Worm (Caenorhabditis elegans): Measurements from ENCODE around the gene dif-1.
A peak's percentile ranks its signal among the peaks of the same experiment; 100 is the strongest.

The dif-1 gene

DNA sequence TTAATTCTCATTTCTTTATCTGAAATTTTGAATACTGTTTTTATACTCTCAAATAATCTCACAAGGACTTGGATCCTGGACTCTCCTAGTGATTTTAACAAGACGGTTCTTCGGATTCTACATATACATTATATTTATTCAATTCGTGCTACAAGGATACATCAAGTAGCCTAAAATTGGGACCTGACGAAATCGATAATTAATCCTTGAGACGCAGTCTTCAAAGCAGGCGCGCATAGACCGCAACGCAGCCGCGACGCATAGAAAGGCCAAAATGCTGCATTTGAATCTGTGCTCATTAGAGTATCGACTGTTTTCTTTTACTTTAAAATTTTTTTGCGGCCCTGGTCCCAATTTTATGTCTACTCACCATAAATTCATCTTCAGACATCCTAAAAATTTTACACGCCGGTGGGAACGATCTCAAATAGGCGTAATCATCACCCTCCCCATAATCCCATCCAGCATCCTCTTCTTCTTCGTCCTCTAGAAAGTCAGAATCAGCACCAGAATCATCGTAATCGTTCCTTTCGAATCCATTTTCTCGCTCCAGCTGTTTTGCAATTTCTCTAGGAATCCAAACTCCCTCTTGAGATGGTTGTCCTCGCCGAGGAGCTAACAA lies 22.4 kb upstream of the dif-1 start, which contains the start of gene cec-4:
cec-4 (plus strand) TSS at position 572 of the 622 bp plus-strand sequence.
- peak; percentile 9 for TF ChIP-seq ces-1 (GFP tag; optimal IDR thresholded peaks at IDR 0.05)
- no peak for TF ChIP-seq blmp-1 (tag; optimal IDR thresholded peaks at IDR 0.05)
- TF ChIP-seq unc-62 (GFP tag; optimal IDR thresholded peaks at IDR 0.05), result no peak
- TF ChIP-seq tbx-8 (GFP tag; optimal IDR thresholded peaks at IDR 0.05), result no peak
- no peak for TF ChIP-seq mab-5 (tag; optimal IDR thresholded peaks at IDR 0.05)
- TF ChIP-seq hlh-1 (tag; optimal IDR thresholded peaks at IDR 0.05), result peak; percentile 50
- TF ChIP-seq ceh-39 (tag; optimal IDR thresholded peaks at IDR 0.05), result peak; percentile 97
- TF ChIP-seq sem-2 (GFP tag; optimal IDR thresholded peaks at IDR 0.05), result no peak

DNA sequence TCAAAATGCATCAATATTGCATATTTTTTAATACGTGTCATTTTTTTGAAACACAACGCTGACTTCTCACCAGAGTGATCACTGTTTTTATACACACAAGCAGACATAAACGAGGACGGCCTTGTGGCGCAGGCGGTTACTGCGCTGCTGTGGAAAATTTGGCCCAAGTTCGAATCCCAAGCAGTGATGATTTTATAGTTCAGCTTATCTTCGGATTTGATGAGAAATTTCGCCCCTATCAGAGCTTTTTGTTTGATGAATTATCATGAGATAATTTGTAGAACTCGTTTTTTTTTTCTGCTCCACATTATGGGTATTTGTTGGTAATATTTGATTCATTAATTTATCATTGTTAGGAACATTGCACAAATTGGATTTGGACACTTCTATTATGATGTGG lies 21.1 kb upstream of the dif-1 start:
- peak; percentile 88 for TF ChIP-seq tbx-8 (GFP tag; optimal IDR thresholded peaks at IDR 0.05)
- peak; percentile 98 for TF ChIP-seq ceh-83 (GFP tag; optimal IDR thresholded peaks at IDR 0.05)
- peak; percentile 57 for TF ChIP-seq lsy-2 (tag; optimal IDR thresholded peaks at IDR 0.05)
- TF ChIP-seq flh-1 (GFP tag; optimal IDR thresholded peaks at IDR 0.05), result peak; percentile 84
- peak; percentile 94 for TF ChIP-seq lin-32 (GFP tag; optimal IDR thresholded peaks at IDR 0.05)
- peak; percentile 7 for TF ChIP-seq hlh-1 (tag; optimal IDR thresholded peaks at IDR 0.05)
- peak; percentile 82 for TF ChIP-seq nhr-28 (tag; optimal IDR thresholded peaks at IDR 0.05)
- no peak for TF ChIP-seq snpc-4 (tag; optimal IDR thresholded peaks at IDR 0.05)
- peak; percentile 98 for TF ChIP-seq drap-1 (GFP tag; optimal IDR thresholded peaks at IDR 0.05)
- peak; percentile 41 for TF ChIP-seq elt-1 (tag; optimal IDR thresholded peaks at IDR 0.05; ENCODE audit: borderline replicate concordance, insufficient read depth)
- TF ChIP-seq ztf-11 (tag; optimal IDR thresholded peaks at IDR 0.05), result peak; percentile 57
- no peak for TF ChIP-seq mab-5 (tag; optimal IDR thresholded peaks at IDR 0.05)
- peak; percentile 10 for TF ChIP-seq nhr-76 (tag; optimal IDR thresholded peaks at IDR 0.05)
- no peak for TF ChIP-seq nhr-2 (tag; optimal IDR thresholded peaks at IDR 0.05)
- peak; percentile 8 for TF ChIP-seq blmp-1 (tag; optimal IDR thresholded peaks at IDR 0.05)
- TF ChIP-seq nhr-12 (tag; optimal IDR thresholded peaks at IDR 0.05), result no peak
- TF ChIP-seq nhr-237 (tag; optimal IDR thresholded peaks at IDR 0.05), result peak; percentile 76
- peak; percentile 97 for TF ChIP-seq M03D4.4 (tag; optimal IDR thresholded peaks at IDR 0.05)
- TF ChIP-seq mls-2 (tag; optimal IDR thresholded peaks at IDR 0.05), result peak; percentile 98
- no peak for TF ChIP-seq ces-1 (GFP tag; optimal IDR thresholded peaks at IDR 0.05)
- peak; percentile 88 for TF ChIP-seq sem-2 (GFP tag; optimal IDR thresholded peaks at IDR 0.05)
- peak; percentile 88 for TF ChIP-seq mep-1 (tag; optimal IDR thresholded peaks at IDR 0.05)
- TF ChIP-seq sptf-1 (tag; optimal IDR thresholded peaks at IDR 0.05), result peak; percentile 98
- peak; percentile 96 for TF ChIP-seq unc-120 (tag; optimal IDR thresholded peaks at IDR 0.05; ENCODE audit: poor library complexity, severe bottlenecking)
- peak; percentile 93 for TF ChIP-seq bed-3 (GFP tag; optimal IDR thresholded peaks at IDR 0.05)
- peak; percentile 64 for TF ChIP-seq lin-13 (tag; optimal IDR thresholded peaks at IDR 0.05)
- TF ChIP-seq ham-2 (GFP tag; optimal IDR thresholded peaks at IDR 0.05), result peak; percentile 98
- no peak for TF ChIP-seq zip-8 (tag; optimal IDR thresholded peaks at IDR 0.05)
- peak; percentile 41 for TF ChIP-seq pha-4 (tag; optimal IDR thresholded peaks at IDR 0.05)
- no peak for TF ChIP-seq unc-39 (tag; optimal IDR thresholded peaks at IDR 0.05)
- peak; percentile 95 for TF ChIP-seq cnd-1 (tag; optimal IDR thresholded peaks at IDR 0.05)
- no peak for TF ChIP-seq ceh-39 (tag; optimal IDR thresholded peaks at IDR 0.05)
- TF ChIP-seq unc-62 (GFP tag; optimal IDR thresholded peaks at IDR 0.05), result peak; percentile 73
- peak; percentile 85 for TF ChIP-seq elt-3 (tag; optimal IDR thresholded peaks at IDR 0.05)
- TF ChIP-seq ceh-43 (GFP tag; optimal IDR thresholded peaks at IDR 0.05), result peak; percentile 94

- TF ChIP-seq hlh-1 (tag; optimal IDR thresholded peaks at IDR 0.05) (no peak), elt-3 (tag; optimal IDR thresholded peaks at IDR 0.05) (no peak), unc-39 (tag; optimal IDR thresholded peaks at IDR 0.05) (no peak), flh-1 (GFP tag; optimal IDR thresholded peaks at IDR 0.05) (no peak), nhr-2 (tag; optimal IDR thresholded peaks at IDR 0.05) (no peak), ces-1 (GFP tag; optimal IDR thresholded peaks at IDR 0.05) (no peak), unc-120 (tag; optimal IDR thresholded peaks at IDR 0.05; ENCODE audit: poor library complexity, severe bottlenecking) (no peak), drap-1 (GFP tag; optimal IDR thresholded peaks at IDR 0.05) (no peak), sptf-1 (tag; optimal IDR thresholded peaks at IDR 0.05) (no peak), elt-1 (tag; optimal IDR thresholded peaks at IDR 0.05; ENCODE audit: borderline replicate concordance, insufficient read depth) (no peak), unc-62 (GFP tag; optimal IDR thresholded peaks at IDR 0.05) (no peak), zip-8 (tag; optimal IDR thresholded peaks at IDR 0.05) (no peak), tbx-8 (GFP tag; optimal IDR thresholded peaks at IDR 0.05) (no peak), nhr-12 (tag; optimal IDR thresholded peaks at IDR 0.05) (no peak)
Observed at ce11 chrIV:7568593-7568992, 15.8 kb upstream of the dif-1 start, which contains the start of gene clec-180. Gene clec-180, plus strand, starts transcription at chrIV:7568893.
